Worm (Caenorhabditis elegans) whole organism, L3 larva: ENCODE measurements around the gene Y53C12B.7.

Source experiments
- aly-2 ChIP-seq: fragments of 150-350 bp; optimal IDR thresholded peaks from 2 replicates; lab custom pipeline; 2014; ENCODE audit warnings: missing biosample characterization, missing genetic modification characterization
- ama-1 ChIP-seq: fragments of 150-350 bp; optimal IDR thresholded peaks from 2 replicates; lab custom pipeline; 2018
- ceh-28 ChIP-seq: fragments of 150-350 bp; optimal IDR thresholded peaks from 2 replicates; lab custom pipeline; 2014; ENCODE audit warnings: missing biosample characterization, missing genetic modification reagents, missing genetic modification characterization
- ceh-82 ChIP-seq: fragments of 150-350 bp; optimal IDR thresholded peaks from 2 replicates; lab custom pipeline; 2014; ENCODE audit warnings: missing biosample characterization, missing genetic modification characterization
- daf-12 ChIP-seq: fragments of 150-350 bp; optimal IDR thresholded peaks from 2 replicates; lab custom pipeline; 2014; ENCODE audit warnings: missing biosample characterization, missing genetic modification reagents, missing genetic modification characterization
- egl-27 ChIP-seq: sonication (generic microtip); optimal IDR thresholded peaks from 4 replicates; lab custom pipeline; 2017; ENCODE audit warnings: missing biosample characterization, missing genetic modification reagents, missing genetic modification characterization
- elt-1 ChIP-seq: fragments of 150-350 bp; optimal IDR thresholded peaks from 2 replicates; lab custom pipeline; 2014; ENCODE audit warnings: missing biosample characterization, missing genetic modification characterization
- elt-2 ChIP-seq: sonication (generic microtip); optimal IDR thresholded peaks from 2 replicates; lab custom pipeline; 2016; ENCODE audit warnings: missing genetic modification reagents, mild to moderate bottlenecking, missing genetic modification characterization, missing compliant biosample characterization
- elt-3 ChIP-seq, 3 experiments: fragments of 150-350 bp in 1 of 3; sonication (generic microtip) in 2 of 3; optimal IDR thresholded peaks; 2 replicates in 2 of 3; 4 replicates in 1 of 3; lab custom pipeline; 2014 to 2017; ENCODE audit warnings: missing biosample characterization in 3 of 3, missing genetic modification characterization in 3 of 3
- eor-1 ChIP-seq, 2 experiments: fragments of 150-350 bp; optimal IDR thresholded peaks; 2 replicates each; lab custom pipeline; 2014 to 2018; ENCODE audit warnings: missing biosample characterization in 2 of 2, missing genetic modification characterization in 2 of 2
- fkh-10 ChIP-seq: sonication (generic microtip); optimal IDR thresholded peaks from 2 replicates; lab custom pipeline; 2017; ENCODE audit warnings: missing biosample characterization, missing genetic modification reagents, missing genetic modification characterization
- fkh-2 ChIP-seq: fragments of 150-350 bp; optimal IDR thresholded peaks from 2 replicates; lab custom pipeline; 2014; ENCODE audit warnings: missing biosample characterization, missing genetic modification reagents, missing genetic modification characterization
- hmg-11 ChIP-seq: sonication (generic microtip); optimal IDR thresholded peaks from 2 replicates; lab custom pipeline; 2016; ENCODE audit warnings: missing genetic modification characterization, missing compliant biosample characterization
- jun-1 ChIP-seq: fragments of 150-350 bp; optimal IDR thresholded peaks from 2 replicates; lab custom pipeline; 2014; ENCODE audit warnings: missing biosample characterization, missing genetic modification reagents, missing genetic modification characterization
- lin-15B ChIP-seq: fragments of 150-350 bp; optimal IDR thresholded peaks from 2 replicates; lab custom pipeline; 2014; ENCODE audit warnings: missing biosample characterization, missing genetic modification characterization
- lsy-12 ChIP-seq: sonication (generic microtip); optimal IDR thresholded peaks from 2 replicates; lab custom pipeline; 2016; ENCODE audit warnings: mild to moderate bottlenecking, missing genetic modification characterization, missing compliant biosample characterization
- mml-1 ChIP-seq: fragments of 150-350 bp; sonication (generic microtip); optimal IDR thresholded peaks from 3 replicates; lab custom pipeline; 2014; ENCODE audit warnings: missing biosample characterization, missing genetic modification characterization
- nfya-1 ChIP-seq: sonication (generic microtip); optimal IDR thresholded peaks from 2 replicates; lab custom pipeline; 2017; ENCODE audit warnings: missing genetic modification characterization, mild to moderate bottlenecking, missing compliant biosample characterization, antibody characterized with exemption, moderate library complexity; ENCODE audit not compliant: insufficient read depth
- nhr-11 ChIP-seq: fragments of 150-350 bp; optimal IDR thresholded peaks from 2 replicates; lab custom pipeline; 2014; ENCODE audit warnings: missing biosample characterization, missing genetic modification characterization
- nhr-12 ChIP-seq: fragments of 150-350 bp; optimal IDR thresholded peaks from 2 replicates; lab custom pipeline; 2014; ENCODE audit warnings: missing biosample characterization, missing genetic modification characterization
- nhr-23 ChIP-seq: fragments of 150-350 bp; optimal IDR thresholded peaks from 2 replicates; lab custom pipeline; 2014; ENCODE audit warnings: missing biosample characterization, missing genetic modification reagents, missing genetic modification characterization
- nhr-237 ChIP-seq: fragments of 150-350 bp; optimal IDR thresholded peaks from 2 replicates; lab custom pipeline; 2014; ENCODE audit warnings: missing biosample characterization, missing genetic modification characterization
- nhr-25 ChIP-seq: sonication (generic microtip); optimal IDR thresholded peaks from 2 replicates; lab custom pipeline; 2017; ENCODE audit warnings: missing biosample characterization, missing genetic modification characterization
- nhr-28 ChIP-seq: fragments of 150-350 bp; optimal IDR thresholded peaks from 2 replicates; lab custom pipeline; 2014; ENCODE audit warnings: missing biosample characterization, missing genetic modification characterization
- nhr-43 ChIP-seq: sonication (generic microtip); optimal IDR thresholded peaks from 2 replicates; lab custom pipeline; 2016; ENCODE audit warnings: mild to moderate bottlenecking, missing genetic modification characterization, missing compliant biosample characterization; ENCODE audit not compliant: poor library complexity, severe bottlenecking
- nhr-67 ChIP-seq: fragments of 150-350 bp; optimal IDR thresholded peaks from 2 replicates; lab custom pipeline; 2014; ENCODE audit warnings: missing biosample characterization, missing genetic modification characterization
- nhr-76 ChIP-seq: fragments of 150-350 bp; sonication (generic microtip); optimal IDR thresholded peaks from 5 replicates; lab custom pipeline; 2014; ENCODE audit warnings: missing biosample characterization, missing genetic modification characterization
- nhr-77 ChIP-seq: fragments of 150-350 bp; optimal IDR thresholded peaks from 2 replicates; lab custom pipeline; 2014; ENCODE audit warnings: missing biosample characterization, missing genetic modification characterization
- pha-4 ChIP-seq: fragments of 150-350 bp; optimal IDR thresholded peaks from 2 replicates; lab custom pipeline; 2014; ENCODE audit warnings: missing biosample characterization, missing genetic modification reagents, missing genetic modification characterization
- pqm-1 ChIP-seq: fragments of 150-350 bp; optimal IDR thresholded peaks from 2 replicates; lab custom pipeline; 2017; ENCODE audit warnings: missing biosample characterization, missing genetic modification characterization, inconsistent platforms
- sea-2 ChIP-seq: fragments of 150-350 bp; sonication (generic microtip); optimal IDR thresholded peaks from 4 replicates; lab custom pipeline; 2014; ENCODE audit warnings: missing biosample characterization, missing genetic modification reagents, missing genetic modification characterization
- snpc-4 ChIP-seq: fragments of 150-350 bp; optimal IDR thresholded peaks from 2 replicates; lab custom pipeline; 2014; ENCODE audit warnings: missing biosample characterization, missing genetic modification characterization
- tbx-2 ChIP-seq: sonication (generic microtip); optimal IDR thresholded peaks from 2 replicates; lab custom pipeline; 2016; ENCODE audit warnings: mild to moderate bottlenecking, missing genetic modification characterization, missing compliant biosample characterization
- unc-62 ChIP-seq: fragments of 150-350 bp; sonication (generic microtip); optimal IDR thresholded peaks from 4 replicates; lab custom pipeline; 2014; ENCODE audit warnings: missing biosample characterization, missing genetic modification reagents, missing genetic modification characterization
- zag-1 ChIP-seq: fragments of 150-350 bp; optimal IDR thresholded peaks from 2 replicates; lab custom pipeline; 2014; ENCODE audit warnings: missing biosample characterization, missing genetic modification characterization
- ztf-11 ChIP-seq: fragments of 150-350 bp; optimal IDR thresholded peaks from 2 replicates; lab custom pipeline; 2014; ENCODE audit warnings: missing biosample characterization, missing genetic modification characterization

The Y53C12B.7 gene

ce11 chrII:9791185-9791584 lies 38.2 kb upstream of the Y53C12B.7 start:
- TF ChIP-seq tbx-2 (no peak), nhr-23 (peak; percentile 39), ceh-28 (tag; lab: Kevin White, UChicago) (no peak), elt-3 (tag; optimal IDR thresholded peaks at IDR 0.05; lab: Kevin White, UChicago) (no peak), jun-1 (tag; lab: Kevin White, UChicago) (peak; percentile 84), nhr-11 (tag; lab: Kevin White, UChicago) (no peak), egl-27 (tag; lab: Kevin White, UChicago) (no peak), nhr-12 (tag; lab: Kevin White, UChicago) (no peak), pqm-1 (tag; lab: Kevin White, UChicago) (peak; percentile 98), hmg-11 (tag; lab: Kevin White, UChicago) (no peak), eor-1 (tag; optimal IDR thresholded peaks at IDR 0.05; lab: Kevin White, UChicago) (no peak), elt-2 (tag; lab: Kevin White, UChicago) (peak; percentile 97), pha-4 (tag; lab: Kevin White, UChicago) (peak; percentile 28), fkh-10 (GFP tag; lab: Kevin White, UChicago) (no peak), nhr-43 (tag; lab: Kevin White, UChicago) (peak; percentile 35), daf-12 (tag; lab: Kevin White, UChicago) (no peak)
- TF ChIP-seq, all 47 proteins: peak for 6

ce11 chrII:9787395-9788152 lies 34.6 kb upstream of the Y53C12B.7 start, which contains the start of gene cyp-13A2:
Gene cyp-13A2 (minus strand): TSS chrII:9787629.
- TF ChIP-seq nhr-43 (tag; lab: Kevin White, UChicago) (peak; percentile 32), nhr-23 (peak; percentile 55), ztf-11 (tag; lab: Kevin White, UChicago) (no peak), lin-15B (tag; lab: Kevin White, UChicago) (peak; percentile 11), tbx-2 (no peak), lsy-12 (tag; lab: Kevin White, UChicago) (peak; percentile 38), jun-1 (tag; lab: Kevin White, UChicago) (peak; percentile 26), nfya-1 (tag; lab: Kevin White, UChicago) (peak; percentile 31), unc-62 (GFP tag; lab: Kevin White, UChicago) (no peak), sea-2 (GFP tag; lab: Kevin White, UChicago) (no peak), ama-1 (lab: Kevin White, UChicago) (no peak), nhr-76 (tag; lab: Kevin White, UChicago) (no peak), pqm-1 (tag; lab: Kevin White, UChicago) (peak; percentile 71), nhr-25 (tag; lab: Kevin White, UChicago) (peak; percentile 92), snpc-4 (tag; lab: Kevin White, UChicago) (peak; percentile 96), nhr-77 (tag; lab: Kevin White, UChicago) (peak; percentile 6), fkh-10 (GFP tag; lab: Kevin White, UChicago) (no peak), ceh-28 (tag; lab: Kevin White, UChicago) (peak; percentile 5), pha-4 (tag; lab: Kevin White, UChicago) (peak; percentile 73), mml-1 (tag; lab: Kevin White, UChicago) (no peak), aly-2 (tag; lab: Kevin White, UChicago) (no peak), elt-1 (tag; lab: Kevin White, UChicago) (peak; percentile 85), nhr-11 (tag; lab: Kevin White, UChicago) (peak; percentile 52), hmg-11 (tag; lab: Kevin White, UChicago) (no peak), nhr-28 (no peak), elt-2 (tag; lab: Kevin White, UChicago) (peak; percentile 87), zag-1 (tag; lab: Kevin White, UChicago) (no peak), ceh-82 (no peak)

- TF ChIP-seq nhr-11 (tag; lab: Kevin White, UChicago) (no peak), nhr-237 (tag; lab: Kevin White, UChicago) (no peak), nhr-23 (peak; percentile 81), fkh-2 (no peak), nhr-25 (tag; lab: Kevin White, UChicago) (peak; percentile 57), nhr-67 (no peak), elt-1 (tag; lab: Kevin White, UChicago) (peak; percentile 8), egl-27 (tag; lab: Kevin White, UChicago) (no peak), elt-3 (tag; optimal IDR thresholded peaks at IDR 0.05; lab: Kevin White, UChicago) (no peak)
These were observed 33.2 kb upstream of the Y53C12B.7 start for ce11 chrII:9786215-9786614.
